Worm (Caenorhabditis elegans) whole organism, late embryonic: ENCODE data around the gene xrn-2.

ENCODE experiments used
- ama-1 ChIP-seq: fragments of 150-350 bp; optimal IDR thresholded peaks from 2 replicates; lab custom pipeline; 2014
- nhr-11 ChIP-seq: fragments of 150-350 bp; optimal IDR thresholded peaks from 2 replicates; lab custom pipeline; 2014; ENCODE audit warnings: missing biosample characterization, missing genetic modification characterization
- nhr-232 ChIP-seq: sonication (generic microtip); optimal IDR thresholded peaks from 2 replicates; lab custom pipeline; 2016; ENCODE audit warnings: missing genetic modification characterization, missing compliant biosample characterization
- zip-5 ChIP-seq: sonication (generic microtip); optimal IDR thresholded peaks from 2 replicates; lab custom pipeline; 2016; ENCODE audit warnings: missing genetic modification characterization, missing compliant biosample characterization
- ztf-16 ChIP-seq: sonication (generic microtip); optimal IDR thresholded peaks from 2 replicates; lab custom pipeline; 2017; ENCODE audit warnings: missing genetic modification characterization, missing compliant biosample characterization

DNA sequence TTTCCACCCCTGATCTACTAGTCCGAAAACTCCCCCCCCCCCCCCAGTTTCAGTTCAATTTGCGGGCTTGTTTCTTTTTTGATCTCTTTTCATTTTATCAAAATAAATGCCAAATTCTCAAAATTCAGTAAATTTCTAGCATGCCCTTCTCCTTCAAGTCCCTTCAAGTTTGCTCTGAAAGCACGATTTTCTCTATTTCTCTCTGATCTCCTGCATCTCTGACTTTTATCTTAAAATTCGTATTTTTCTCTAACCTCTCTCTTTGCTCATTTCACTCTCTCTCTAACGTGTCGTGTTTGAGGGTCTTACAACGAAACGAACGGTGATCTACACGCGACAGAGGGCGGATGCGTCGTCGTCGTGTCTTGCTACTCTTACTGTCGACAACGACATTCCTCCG is 49.8 kb downstream of the xrn-2 start, which contains the start of gene ace-3:
- TF ChIP-seq zip-5, result no peak
- TF ChIP-seq ztf-16 (tag; lab: Kevin White, UChicago), result no peak
- no peak for TF ChIP-seq ama-1 (lab: Kevin White, UChicago)
- no peak for TF ChIP-seq nhr-232
- TF ChIP-seq nhr-11 (tag; lab: Kevin White, UChicago), result no peak
